Worm (Caenorhabditis elegans) whole organism, midembryonic: ENCODE measurements around the gene F35E8.6.
"Not testable (repeated sequence)": the region's sequence is repeated elsewhere in the genome, so short reads cannot be mapped to it uniquely, and the experiment has no call there.

Source experiments
- T22C8.4 ChIP-seq: fragments of 200-800 bp; sonication (Bioruptor generic); IDR thresholded peaks from 2 replicates; pipeline ENCODE4 v1.3.6; 2022; ENCODE audit warnings: missing genetic modification characterization, missing compliant biosample characterization
- cog-1 ChIP-seq: sonication (generic microtip); optimal IDR thresholded peaks from 2 replicates; lab custom pipeline; 2016; ENCODE audit warnings: missing genetic modification characterization, missing compliant biosample characterization
- flt-1 ChIP-seq: fragments of 200-800 bp; sonication (Bioruptor generic); IDR thresholded peaks from 2 replicates; pipeline ENCODE4 v1.3.6; 2022; ENCODE audit warnings: missing genetic modification characterization, missing compliant biosample characterization
- klf-2 ChIP-seq: fragments of 200-800 bp; sonication (Bioruptor generic); conservative IDR thresholded peaks from 2 replicates; pipeline ENCODE4 v1.3.6; 2022; ENCODE audit warnings: missing genetic modification reagents, missing genetic modification characterization, missing compliant biosample characterization
- med-1 ChIP-seq: sonication (generic microtip); optimal IDR thresholded peaks from 2 replicates; lab custom pipeline; 2017; ENCODE audit warnings: missing genetic modification characterization, mild to moderate bottlenecking, missing compliant biosample characterization, antibody characterized with exemption, missing genetic modification reagents; ENCODE audit not compliant: insufficient read depth
- ref-1 ChIP-seq: fragments of 200-800 bp; sonication (Bioruptor generic); conservative IDR thresholded peaks from 2 replicates; pipeline ENCODE4 v1.3.6; 2022; ENCODE audit warnings: missing genetic modification reagents, missing genetic modification characterization, missing compliant biosample characterization
- tab-1 ChIP-seq: fragments of 200-800 bp; sonication (Bioruptor generic); IDR thresholded peaks from 2 replicates; pipeline ENCODE4 v1.3.6; 2022; ENCODE audit warnings: missing genetic modification characterization, missing compliant biosample characterization
- ztf-23 ChIP-seq: fragments of 200-800 bp; sonication (Bioruptor generic); IDR thresholded peaks from 2 replicates; pipeline ENCODE4 v1.3.6; 2022; ENCODE audit warnings: missing genetic modification reagents, missing genetic modification characterization, missing compliant biosample characterization
- ztf-29 ChIP-seq: fragments of 200-800 bp; sonication (Bioruptor generic); IDR thresholded peaks from 2 replicates; pipeline ENCODE4 v1.3.6; 2022; ENCODE audit warnings: missing genetic modification reagents, missing genetic modification characterization, missing compliant biosample characterization

The F35E8.6 gene

DNA sequence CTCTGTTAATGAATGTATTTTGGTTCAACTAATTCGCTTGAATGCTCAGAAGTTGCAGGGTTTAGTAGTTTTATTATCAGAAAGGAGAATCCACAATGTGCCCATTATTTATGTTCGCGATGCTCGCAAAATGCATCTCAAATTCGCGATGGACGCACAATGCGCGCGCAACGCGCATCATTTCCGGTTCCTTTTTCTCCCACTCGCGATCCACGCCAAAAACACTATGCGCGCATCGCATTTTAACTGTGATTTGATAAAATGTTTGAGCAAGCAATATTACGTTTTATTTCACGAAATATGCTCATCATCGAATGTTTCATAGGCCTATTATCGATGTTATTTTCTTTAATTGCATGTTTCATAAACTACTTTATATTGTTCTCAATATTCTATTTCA, 17.9 kb downstream of the F35E8.6 start, which contains the start of gene srbc-77:
Gene srbc-77 (plus strand): TSS at position 301 of the 400 bp plus-strand sequence.
- TF ChIP-seq ztf-23 (GFP tag; lab: Robert Waterston, UW); tab-1 (GFP tag; lab: Robert Waterston, UW); flt-1: not testable (repeated sequence)

- TF ChIP-seq cog-1 (tag; lab: Kevin White, UChicago) (no peak), ztf-29 (GFP tag; lab: Robert Waterston, UW) (no peak), ref-1 (GFP tag; lab: Robert Waterston, UW) (no peak), med-1 (no peak), klf-2 (GFP tag; lab: Robert Waterston, UW) (no peak), T22C8.4 (GFP tag; lab: Robert Waterston, UW) (no peak), tab-1 (GFP tag; lab: Robert Waterston, UW) (no peak), ztf-23 (GFP tag; lab: Robert Waterston, UW) (no peak), flt-1 (no peak)
Measured at ce11 chrV:15932390-15932789, 20.4 kb downstream of the F35E8.6 start, which contains the start of gene srw-26. TSS of gene srw-26 (minus strand) at chrV:15932490.

DNA sequence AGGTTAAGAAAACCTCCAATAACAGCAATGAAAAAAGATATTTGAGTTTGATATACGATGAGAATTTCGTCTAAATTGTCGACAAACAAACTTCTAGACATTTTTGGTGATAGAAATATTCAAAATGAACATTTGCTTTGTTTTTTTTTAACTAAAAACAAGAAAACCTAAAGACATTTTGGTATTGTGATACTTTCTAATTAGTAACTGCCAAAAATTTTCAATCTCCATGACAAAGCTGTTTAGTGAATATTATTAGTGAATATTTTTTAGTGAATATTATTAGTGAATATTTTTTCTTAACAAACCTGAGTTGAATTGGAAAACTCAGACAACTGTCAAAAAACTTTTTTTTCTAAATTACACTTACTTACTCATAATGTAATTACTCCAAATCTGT, 28.3 kb downstream of the F35E8.6 start, which contains the start of gene srw-55:
Gene srw-55 (minus strand): TSS at position 101 of the 400 bp plus-strand sequence.
- TF ChIP-seq ztf-23 (GFP tag; lab: Robert Waterston, UW) (no peak), med-1 (no peak), ztf-29 (GFP tag; lab: Robert Waterston, UW) (no peak), T22C8.4 (GFP tag; lab: Robert Waterston, UW) (no peak), flt-1 (no peak)

ce11 chrV:15943125-15943524, 31.2 kb downstream of the F35E8.6 start, which contains the start of gene srw-53:
TSS of gene srw-53 (plus strand) at chrV:15943425.
- no peak for TF ChIP-seq med-1
- TF ChIP-seq klf-2 (GFP tag; lab: Robert Waterston, UW) = no peak
- TF ChIP-seq tab-1 (GFP tag; lab: Robert Waterston, UW) = no peak
- no peak for TF ChIP-seq ztf-23 (GFP tag; lab: Robert Waterston, UW)
- no peak for TF ChIP-seq ztf-29 (GFP tag; lab: Robert Waterston, UW)
- TF ChIP-seq cog-1 (tag; lab: Kevin White, UChicago) = no peak
- TF ChIP-seq ref-1 (GFP tag; lab: Robert Waterston, UW) = no peak
- TF ChIP-seq T22C8.4 (GFP tag; lab: Robert Waterston, UW) = no peak
- TF ChIP-seq flt-1 = no peak

- TF ChIP-seq ref-1 (GFP tag; lab: Robert Waterston, UW) (no peak), T22C8.4 (GFP tag; lab: Robert Waterston, UW) (no peak)
Measured at ce11 chrV:15950903-15951302, 39.0 kb downstream of the F35E8.6 start, which contains the start of gene srw-59. TSS of gene srw-59 (minus strand) at chrV:15951003.

DNA sequence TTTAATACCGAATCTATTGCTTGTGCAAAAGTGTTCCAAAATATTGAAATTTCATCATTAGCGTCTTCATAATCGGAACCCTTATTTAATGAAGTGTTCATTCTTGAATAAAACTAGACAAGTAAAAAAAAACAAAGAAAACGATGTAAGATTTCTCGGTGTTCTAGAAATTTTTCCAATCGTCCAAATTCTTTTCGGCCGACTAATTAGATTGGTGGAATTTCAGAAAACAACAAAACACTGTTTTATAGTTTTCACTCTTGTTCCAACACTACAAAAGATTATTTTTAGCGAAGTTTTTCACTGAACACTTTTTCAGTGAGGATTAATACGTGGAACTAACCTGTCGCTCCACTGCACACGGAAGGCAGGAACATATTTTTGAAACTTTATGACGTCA, 40.8 kb downstream of the F35E8.6 start, which contains the start of gene srw-56:
Gene srw-56 (minus strand): TSS at position 101 of the 400 bp plus-strand sequence.
- TF ChIP-seq tab-1 (GFP tag; lab: Robert Waterston, UW) = no peak
- TF ChIP-seq klf-2 (GFP tag; lab: Robert Waterston, UW) = no peak
- no peak for TF ChIP-seq cog-1 (tag; lab: Kevin White, UChicago)
- TF ChIP-seq ztf-23 (GFP tag; lab: Robert Waterston, UW) = no peak
- no peak for TF ChIP-seq T22C8.4 (GFP tag; lab: Robert Waterston, UW)
- no peak for TF ChIP-seq med-1
- TF ChIP-seq flt-1 = no peak
- TF ChIP-seq ztf-29 (GFP tag; lab: Robert Waterston, UW) = no peak
- no peak for TF ChIP-seq ref-1 (GFP tag; lab: Robert Waterston, UW)

DNA sequence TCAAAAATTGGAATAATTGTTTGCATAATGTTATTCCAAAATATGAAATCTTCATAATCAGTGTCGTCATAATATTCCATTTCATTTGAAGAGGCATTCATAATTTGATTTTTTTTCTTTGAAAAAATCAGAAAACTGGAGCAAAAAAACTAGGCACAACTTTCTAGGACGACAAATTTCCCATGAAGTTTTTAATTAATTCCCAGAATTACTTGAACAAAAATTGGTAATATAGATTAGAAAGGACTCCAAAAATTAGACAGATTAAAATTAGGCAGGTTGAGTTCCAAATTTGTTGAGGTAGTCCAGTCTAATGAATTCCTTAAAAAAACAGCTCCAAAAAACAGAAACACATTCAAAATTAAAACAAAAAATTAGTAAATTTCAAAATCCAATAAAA, 43.0 kb downstream of the F35E8.6 start, which contains the start of gene srw-57:
Gene srw-57 (minus strand): TSS at position 101 of the 400 bp plus-strand sequence.
- TF ChIP-seq tab-1 (GFP tag; lab: Robert Waterston, UW) = no peak
- no peak for TF ChIP-seq T22C8.4 (GFP tag; lab: Robert Waterston, UW)
- TF ChIP-seq klf-2 (GFP tag; lab: Robert Waterston, UW) = no peak
- no peak for TF ChIP-seq ztf-29 (GFP tag; lab: Robert Waterston, UW)
- TF ChIP-seq cog-1 (tag; lab: Kevin White, UChicago) = no peak
- TF ChIP-seq med-1 = no peak
- no peak for TF ChIP-seq flt-1
- TF ChIP-seq ref-1 (GFP tag; lab: Robert Waterston, UW) = no peak

DNA sequence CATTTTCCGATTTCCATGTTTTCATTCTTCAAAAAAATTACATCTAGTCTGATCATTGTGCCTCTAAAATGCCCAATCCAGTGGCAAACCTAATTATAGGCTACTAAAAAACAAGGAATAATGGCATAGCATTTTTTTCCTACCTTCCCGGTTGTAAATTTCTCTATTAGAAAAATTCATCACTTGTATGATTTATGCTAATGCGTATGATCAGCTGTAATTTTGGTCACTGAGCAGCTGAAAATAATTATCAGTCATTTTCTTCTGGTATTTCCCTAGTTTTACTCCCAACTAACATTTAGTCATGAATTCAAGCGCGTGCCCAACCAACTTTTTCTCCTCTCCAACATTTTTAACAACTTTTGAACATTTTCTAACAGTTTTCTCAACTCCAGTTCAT, 43.5 kb downstream of the F35E8.6 start, which contains the start of gene srh-186:
Gene srh-186 (plus strand): TSS at position 301 of the 400 bp plus-strand sequence.
- TF ChIP-seq flt-1 (no peak), ref-1 (GFP tag; lab: Robert Waterston, UW) (no peak), klf-2 (GFP tag; lab: Robert Waterston, UW) (no peak), T22C8.4 (GFP tag; lab: Robert Waterston, UW) (no peak), ztf-29 (GFP tag; lab: Robert Waterston, UW) (no peak), ztf-23 (GFP tag; lab: Robert Waterston, UW) (no peak), tab-1 (GFP tag; lab: Robert Waterston, UW) (no peak), med-1 (no peak), cog-1 (tag; lab: Kevin White, UChicago) (no peak)

ce11 chrV:15957098-15957497, 45.1 kb downstream of the F35E8.6 start, which contains the start of gene F36G9.3:
TSS of gene F36G9.3 (plus strand) at chrV:15957398.
- TF ChIP-seq cog-1 (tag; lab: Kevin White, UChicago) = no peak
- TF ChIP-seq med-1 = no peak
- TF ChIP-seq T22C8.4 (GFP tag; lab: Robert Waterston, UW) = no peak
- no peak for TF ChIP-seq ztf-29 (GFP tag; lab: Robert Waterston, UW)
- no peak for TF ChIP-seq tab-1 (GFP tag; lab: Robert Waterston, UW)
- TF ChIP-seq ref-1 (GFP tag; lab: Robert Waterston, UW) = no peak
- TF ChIP-seq klf-2 (GFP tag; lab: Robert Waterston, UW) = no peak
- no peak for TF ChIP-seq flt-1
- no peak for TF ChIP-seq ztf-23 (GFP tag; lab: Robert Waterston, UW)

DNA sequence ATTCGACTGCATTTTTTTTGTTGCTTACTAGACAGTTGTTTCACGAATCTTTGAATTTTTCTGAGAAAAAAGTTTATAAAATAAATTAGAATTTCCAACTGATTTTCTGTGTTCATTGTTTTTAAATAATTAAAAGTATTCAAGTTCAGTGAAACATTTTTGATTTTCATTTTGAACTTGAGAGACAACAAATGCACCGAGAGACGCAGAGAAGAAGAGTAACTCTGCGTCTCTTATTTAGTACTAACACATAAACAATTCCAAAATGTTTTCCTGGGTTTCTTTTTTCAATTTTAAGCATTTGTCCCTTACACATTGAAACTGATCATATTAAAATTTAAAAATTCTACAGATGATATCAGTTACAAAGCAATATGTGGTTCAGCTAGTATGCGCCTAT, 47.5 kb downstream of the F35E8.6 start:
- no peak for TF ChIP-seq med-1
- TF ChIP-seq ztf-23 (GFP tag; lab: Robert Waterston, UW) = no peak
